Fruit fly (Drosophila melanogaster) whole organism, prepupa: ENCODE data around the gene rec.

ENCODE experiments used
- Blimp-1 ChIP-seq: fragments of 200-800 bp; sonication (Bioruptor generic); optimal IDR thresholded peaks from 3 replicates; lab custom pipeline; 2017; ENCODE audit warnings: missing biosample characterization, missing genetic modification characterization, mild to moderate bottlenecking, moderate library complexity, missing genetic modification reagents
- CG34406 ChIP-seq: fragments of 200-800 bp; sonication (Bioruptor generic); optimal IDR thresholded peaks from 3 replicates; lab custom pipeline; 2016; ENCODE audit warnings: missing biosample characterization, missing genetic modification characterization
- CG6808 ChIP-seq: fragments of 200-800 bp; sonication (Bioruptor generic); optimal IDR thresholded peaks from 3 replicates; lab custom pipeline; 2017; ENCODE audit warnings: missing biosample characterization, missing genetic modification characterization, mild to moderate bottlenecking, moderate library complexity, missing genetic modification reagents
- CG6854 ChIP-seq: fragments of 200-800 bp; sonication (Bioruptor generic); optimal IDR thresholded peaks from 2 replicates; lab custom pipeline; 2017; ENCODE audit warnings: missing biosample characterization, mild to moderate bottlenecking, missing genetic modification characterization
- CG8632 ChIP-seq: fragments of 200-800 bp; sonication (Bioruptor generic); optimal IDR thresholded peaks from 3 replicates; lab custom pipeline; 2016; ENCODE audit warnings: missing biosample characterization, missing genetic modification characterization
- Eip75B ChIP-seq: fragments of 200-800 bp; sonication (Bioruptor generic); optimal IDR thresholded peaks from 3 replicates; lab custom pipeline; 2016; ENCODE audit warnings: missing biosample characterization, missing genetic modification characterization
- acj6 ChIP-seq: fragments of 200-800 bp; sonication (Bioruptor generic); optimal IDR thresholded peaks from 3 replicates; lab custom pipeline; 2016; ENCODE audit warnings: missing biosample characterization, missing genetic modification characterization
- dac ChIP-seq: fragments of 200-800 bp; sonication (Bioruptor generic); optimal IDR thresholded peaks from 2 replicates; lab custom pipeline; 2017; ENCODE audit warnings: missing biosample characterization, mild to moderate bottlenecking, missing genetic modification characterization
- eg ChIP-seq: fragments of 200-800 bp; sonication (Bioruptor generic); IDR thresholded peaks from 3 replicates; pipeline ENCODE4 v1.3.6; 2022; ENCODE audit warnings: missing biosample characterization, missing genetic modification characterization

DNA sequence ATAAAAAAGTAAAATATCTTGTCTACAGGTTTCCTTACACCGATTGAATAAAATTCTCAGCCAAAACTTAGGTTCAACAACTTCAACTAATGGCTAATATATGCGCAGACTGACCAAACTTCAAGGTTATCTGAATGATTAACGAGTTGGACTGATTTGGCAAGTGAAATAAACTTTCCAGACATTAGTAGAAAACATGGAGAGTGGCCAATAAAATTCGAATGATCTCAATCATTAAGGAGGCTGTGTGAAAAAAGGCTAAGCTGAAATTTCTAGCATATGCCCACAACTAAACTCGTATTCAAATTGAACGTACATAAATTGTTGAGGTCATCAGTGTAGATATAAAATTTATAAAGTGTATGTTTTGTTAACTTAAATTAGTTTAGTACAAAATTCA, 52.9 kb downstream of the rec start, which contains the start of gene CG5614:
- no peak for TF ChIP-seq eg (GFP tag; lab: Robert Waterston, UW)
- TF ChIP-seq CG6808 (GFP tag; lab: Kevin White, UChicago) = no peak
- TF ChIP-seq CG34406 (GFP tag; lab: Kevin White, UChicago) = no peak
- no peak for TF ChIP-seq CG6854 (GFP tag; lab: Kevin White, UChicago)
- TF ChIP-seq Eip75B = no peak
- no peak for TF ChIP-seq CG8632 (GFP tag; lab: Kevin White, UChicago)
- no peak for TF ChIP-seq dac (GFP tag; lab: Kevin White, UChicago)
- no peak for TF ChIP-seq Blimp-1 (GFP tag; lab: Kevin White, UChicago)
- no peak for TF ChIP-seq acj6
